Fruit fly (Drosophila melanogaster) whole organism, adult: ENCODE results near the gene CG12056.

Experiments
- CG11617 ChIP-seq: fragments of 200-800 bp; sonication (Bioruptor generic); optimal IDR thresholded peaks from 2 replicates; lab custom pipeline; 2017; ENCODE audit warnings: mild to moderate bottlenecking, missing biosample characterization, missing genetic modification reagents, missing genetic modification characterization
- CG12768 ChIP-seq: fragments of 200-800 bp; sonication (Bioruptor generic); optimal IDR thresholded peaks from 2 replicates; lab custom pipeline; 2017; ENCODE audit warnings: missing biosample characterization, missing genetic modification characterization, mild to moderate bottlenecking, moderate library complexity, missing genetic modification reagents
- CG14711 ChIP-seq: fragments of 200-800 bp; sonication (Bioruptor generic); optimal IDR thresholded peaks from 2 replicates; lab custom pipeline; 2018; ENCODE audit warnings: missing biosample characterization, mild to moderate bottlenecking, missing genetic modification characterization, moderate library complexity
- CG1620 ChIP-seq: fragments of 200-800 bp; sonication (Bioruptor generic); optimal IDR thresholded peaks from 2 replicates; lab custom pipeline; 2016; ENCODE audit warnings: missing biosample characterization, missing genetic modification characterization
- CG33017 ChIP-seq: fragments of 200-800 bp; sonication (Bioruptor generic); optimal IDR thresholded peaks from 2 replicates; lab custom pipeline; 2018; ENCODE audit warnings: missing biosample characterization, mild to moderate bottlenecking, missing genetic modification characterization, moderate library complexity
- CG5204 ChIP-seq: fragments of 200-800 bp; sonication (Bioruptor generic); optimal IDR thresholded peaks from 2 replicates; lab custom pipeline; 2016; ENCODE audit warnings: missing biosample characterization, missing genetic modification characterization
- CG7045 ChIP-seq: fragments of 200-800 bp; sonication (Bioruptor generic); optimal IDR thresholded peaks from 2 replicates; lab custom pipeline; 2017; ENCODE audit warnings: missing biosample characterization, mild to moderate bottlenecking, missing genetic modification characterization
- CG7101 ChIP-seq: fragments of 200-800 bp; sonication (Bioruptor generic); optimal IDR thresholded peaks from 2 replicates; lab custom pipeline; 2018; ENCODE audit warnings: missing biosample characterization, mild to moderate bottlenecking, missing genetic modification characterization, moderate library complexity
- Clk ChIP-seq: fragments of 200-800 bp; sonication (Bioruptor generic); optimal IDR thresholded peaks from 2 replicates; lab custom pipeline; 2017; ENCODE audit warnings: missing biosample characterization, missing genetic modification characterization
- Crg-1 ChIP-seq: fragments of 200-800 bp; sonication (Bioruptor generic); optimal IDR thresholded peaks from 2 replicates; lab custom pipeline; 2016; ENCODE audit warnings: missing biosample characterization, missing genetic modification characterization
- Hr96 ChIP-seq: fragments of 200-800 bp; sonication (Bioruptor generic); optimal IDR thresholded peaks from 2 replicates; lab custom pipeline; 2016; ENCODE audit warnings: missing biosample characterization, missing genetic modification characterization
- Mnt ChIP-seq: fragments of 200-800 bp; sonication (Bioruptor generic); optimal IDR thresholded peaks from 2 replicates; lab custom pipeline; 2016; ENCODE audit warnings: missing biosample characterization, mild to moderate bottlenecking, missing genetic modification characterization
- bab1 ChIP-seq: fragments of 200-800 bp; sonication (Bioruptor generic); optimal IDR thresholded peaks from 3 replicates; lab custom pipeline; 2019; ENCODE audit warnings: missing biosample characterization, mild to moderate bottlenecking, missing genetic modification characterization, moderate library complexity
- cic ChIP-seq: fragments of 200-800 bp; sonication (Bioruptor generic); optimal IDR thresholded peaks from 2 replicates; lab custom pipeline; 2017; ENCODE audit warnings: missing biosample characterization, mild to moderate bottlenecking, missing genetic modification characterization, moderate library complexity
- cnc ChIP-seq, 2 experiments: fragments of >200 bp; optimal IDR thresholded peaks; 2 replicates each; lab custom pipeline; 2017
- kay ChIP-seq: fragments of 200-800 bp; sonication (Bioruptor generic); peaks from one replicate; lab custom pipeline; 2016; ENCODE audit warnings: missing biosample characterization, missing genetic modification characterization, borderline replicate concordance
- ovo ChIP-seq: fragments of 200-800 bp; sonication (Bioruptor generic); optimal IDR thresholded peaks from 2 replicates; lab custom pipeline; 2016; ENCODE audit warnings: missing biosample characterization, missing genetic modification characterization
- pad ChIP-seq: fragments of 200-800 bp; sonication (Bioruptor generic); optimal IDR thresholded peaks from 3 replicates; lab custom pipeline; 2017; ENCODE audit warnings: missing biosample characterization, missing genetic modification characterization, mild to moderate bottlenecking, moderate library complexity, missing genetic modification reagents
- tj ChIP-seq: fragments of 200-800 bp; sonication (Bioruptor generic); optimal IDR thresholded peaks from 3 replicates; lab custom pipeline; 2017; ENCODE audit warnings: missing biosample characterization, mild to moderate bottlenecking, missing genetic modification characterization, moderate library complexity
- toe ChIP-seq: fragments of 200-800 bp; sonication (Bioruptor generic); optimal IDR thresholded peaks from 2 replicates; lab custom pipeline; 2016; ENCODE audit warnings: missing biosample characterization, missing genetic modification characterization

Gene CG12056

DNA sequence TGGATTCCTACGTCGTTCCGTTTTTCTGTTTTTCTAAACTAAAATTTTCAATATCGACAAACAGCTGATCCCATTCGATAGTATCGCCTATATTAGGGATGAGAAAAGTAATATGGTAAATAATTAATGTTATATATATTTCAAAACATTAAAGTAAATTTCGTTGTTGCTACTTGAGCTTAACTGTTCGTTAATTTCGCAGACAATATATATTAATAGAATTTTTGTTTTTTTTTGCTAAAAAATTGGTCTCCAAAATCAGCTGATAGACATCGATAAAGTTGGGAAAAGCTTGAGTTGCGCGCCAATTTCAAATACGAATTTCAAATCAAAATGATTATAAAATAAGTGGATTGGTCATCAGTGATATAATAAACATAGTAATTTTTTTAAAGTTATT, 3.9 kb downstream of the CG12056 start, which contains the start of gene CG12118:
TSS of gene CG12118 (minus strand) at position 53 of the 400 bp plus-strand sequence.
- TF ChIP-seq CG1620 (peak; percentile 87), cic (GFP tag; lab: Kevin White, UChicago) (peak; percentile 1), CG7045 (GFP tag; lab: Kevin White, UChicago) (peak; percentile 10), toe (GFP tag; lab: Kevin White, UChicago) (peak; percentile 32), ovo (GFP tag; lab: Kevin White, UChicago) (peak; percentile 60), bab1 (GFP tag; lab: Kevin White, UChicago) (peak; percentile 96), CG11617 (GFP tag; lab: Kevin White, UChicago) (peak; percentile 84), Mnt (GFP tag; lab: Kevin White, UChicago) (peak; percentile 69), Crg-1 (GFP tag; lab: Kevin White, UChicago) (peak; percentile 67), cnc (optimal IDR thresholded peaks at IDR 0.05; lab: Kevin White, UChicago) (no peak), tj (GFP tag; lab: Kevin White, UChicago) (peak; percentile 71), kay (GFP tag; lab: Kevin White, UChicago) (no peak), pad (GFP tag; lab: Kevin White, UChicago) (peak; percentile 58), CG12768 (GFP tag; lab: Kevin White, UChicago) (peak; percentile 16), CG33017 (tag; lab: Kevin White, UChicago) (peak; percentile 56), Hr96 (no peak), Clk (no peak), CG14711 (peak; percentile 87), CG7101 (peak; percentile 85), CG5204 (GFP tag; lab: Kevin White, UChicago) (peak; percentile 17)

- TF ChIP-seq CG7101 (no peak), cic (GFP tag; lab: Kevin White, UChicago) (no peak), Mnt (GFP tag; lab: Kevin White, UChicago) (peak; percentile 58)
These were observed 7.8 kb downstream of the CG12056 start for dm6 chrX:9200234-9200633.

- TF ChIP-seq Mnt (GFP tag; lab: Kevin White, UChicago): peak; percentile 84
- no peak for TF ChIP-seq CG5204 (GFP tag; lab: Kevin White, UChicago)
These were observed 8.6 kb downstream of the CG12056 start for dm6 chrX:9201080-9201479.

DNA sequence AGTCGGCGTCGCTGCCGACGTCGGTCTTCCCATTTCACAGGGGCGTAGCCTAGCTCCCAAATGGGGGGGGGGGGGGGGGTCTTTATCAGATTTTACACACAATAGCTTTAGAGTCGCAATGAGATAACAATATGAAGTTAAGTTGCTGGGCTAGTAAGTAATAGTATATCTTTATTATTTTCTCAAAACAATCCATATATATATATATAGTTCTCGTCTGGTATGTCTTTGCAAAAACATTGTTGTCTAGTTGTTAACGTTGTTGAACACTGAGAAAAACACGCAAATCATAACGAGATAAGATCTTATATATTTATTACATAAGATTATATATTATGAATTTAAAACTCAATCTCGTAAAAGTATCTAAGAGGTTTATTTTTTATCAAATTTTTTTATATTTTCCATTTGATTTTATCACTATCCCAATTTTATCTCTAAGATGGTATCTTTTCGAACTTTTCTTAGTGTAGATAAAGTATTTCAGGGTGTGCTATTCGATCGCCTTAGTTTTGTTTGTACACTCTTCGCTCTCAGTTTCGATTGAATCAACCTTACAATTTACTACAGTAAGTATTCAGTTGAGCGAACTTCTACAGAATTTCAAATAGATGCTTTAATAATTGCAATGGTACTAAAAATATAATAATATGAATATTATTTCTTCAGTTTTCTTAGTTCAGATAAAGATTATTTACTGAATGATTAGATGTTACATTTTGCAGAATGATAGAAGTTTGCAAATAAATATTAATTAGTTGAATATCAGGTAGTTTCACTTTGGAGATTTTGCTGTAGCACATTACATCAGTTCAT, 9.6 kb downstream of the CG12056 start:
- TF ChIP-seq Hr96: peak; percentile 39
- peak; percentile 64 for TF ChIP-seq Mnt (GFP tag; lab: Kevin White, UChicago)
- TF ChIP-seq bab1 (GFP tag; lab: Kevin White, UChicago): peak; percentile 62
- TF ChIP-seq CG1620: peak; percentile 65
- TF ChIP-seq CG12768 (GFP tag; lab: Kevin White, UChicago): peak; percentile 76
- TF ChIP-seq CG7101: peak; percentile 95
- TF ChIP-seq CG11617 (GFP tag; lab: Kevin White, UChicago): peak; percentile 91
- peak; percentile 22 for TF ChIP-seq toe (GFP tag; lab: Kevin White, UChicago)
- peak; percentile 71 for TF ChIP-seq cic (GFP tag; lab: Kevin White, UChicago)
- TF ChIP-seq ovo (GFP tag; lab: Kevin White, UChicago): peak; percentile 45
- TF ChIP-seq CG33017 (tag; lab: Kevin White, UChicago): peak; percentile 83
- peak; percentile 84 for TF ChIP-seq CG7045 (GFP tag; lab: Kevin White, UChicago)
- no peak for TF ChIP-seq kay (GFP tag; lab: Kevin White, UChicago)
- TF ChIP-seq pad (GFP tag; lab: Kevin White, UChicago): peak; percentile 80
- TF ChIP-seq Clk: peak; percentile 43
- peak; percentile 35 for TF ChIP-seq CG5204 (GFP tag; lab: Kevin White, UChicago)
- TF ChIP-seq tj (GFP tag; lab: Kevin White, UChicago): peak; percentile 80
- peak; percentile 88 for TF ChIP-seq CG14711
- TF ChIP-seq cnc (optimal IDR thresholded peaks at IDR 0.05; lab: Kevin White, UChicago): no peak
- TF ChIP-seq Crg-1 (GFP tag; lab: Kevin White, UChicago): peak; percentile 61

DNA sequence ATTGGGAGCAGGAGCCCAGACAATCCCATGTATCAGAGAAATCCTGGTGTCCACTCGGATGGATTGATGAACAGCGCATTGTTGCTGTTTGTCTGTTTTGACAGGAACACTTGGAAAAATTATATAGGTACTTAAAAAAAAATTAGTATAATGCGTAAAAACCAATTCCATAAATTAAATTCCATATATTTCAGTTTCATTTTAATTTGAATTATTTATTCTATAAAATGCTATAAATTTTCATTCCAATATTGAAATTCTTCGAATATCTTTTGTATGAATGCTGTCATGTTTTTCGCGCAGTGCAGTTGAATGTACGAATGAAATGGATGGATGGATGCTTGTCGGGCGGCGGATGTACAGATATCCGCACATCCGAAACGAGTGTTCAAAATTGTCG, 18.3 kb downstream of the CG12056 start, which contains the start of gene SmydA-9:
TSS of gene SmydA-9 (minus strand) at position 101 of the 400 bp plus-strand sequence.
- TF ChIP-seq kay (GFP tag; lab: Kevin White, UChicago) (no peak), ovo (GFP tag; lab: Kevin White, UChicago) (no peak), CG33017 (tag; lab: Kevin White, UChicago) (no peak), Crg-1 (GFP tag; lab: Kevin White, UChicago) (no peak), toe (GFP tag; lab: Kevin White, UChicago) (no peak), tj (GFP tag; lab: Kevin White, UChicago) (no peak), Clk (no peak), CG12768 (GFP tag; lab: Kevin White, UChicago) (no peak), CG11617 (GFP tag; lab: Kevin White, UChicago) (no peak), CG1620 (no peak), Mnt (GFP tag; lab: Kevin White, UChicago) (no peak), CG7101 (no peak)

- TF ChIP-seq CG14711 (no peak), Mnt (GFP tag; lab: Kevin White, UChicago) (no peak), Hr96 (no peak)
These were observed 22.1 kb downstream of the CG12056 start, which contains the start of gene Obp8a for dm6 chrX:9214576-9214975. TSS of gene Obp8a (plus strand) at chrX:9214876.
